Worm (Caenorhabditis elegans): ENCODE data around the gene rap-3.

ce11 chrIV:11183013-11183412 is 5.9 kb downstream of the rap-3 start, which contains the start of gene prx-14:
- TF ChIP-seq elt-3 (tag; optimal IDR thresholded peaks at IDR 0.05) (no peak), tbx-2 (tag; optimal IDR thresholded peaks at IDR 0.05) (no peak), lin-15B (tag; optimal IDR thresholded peaks at IDR 0.05) (no peak), unc-86 (tag; optimal IDR thresholded peaks at IDR 0.05) (no peak), sox-4 (tag; optimal IDR thresholded peaks at IDR 0.05) (no peak)

Measured in whole organism, L1 larva.